Worm (Caenorhabditis elegans): ENCODE results near the gene Y6D1A.2.

Y6D1A.2 gene

DNA sequence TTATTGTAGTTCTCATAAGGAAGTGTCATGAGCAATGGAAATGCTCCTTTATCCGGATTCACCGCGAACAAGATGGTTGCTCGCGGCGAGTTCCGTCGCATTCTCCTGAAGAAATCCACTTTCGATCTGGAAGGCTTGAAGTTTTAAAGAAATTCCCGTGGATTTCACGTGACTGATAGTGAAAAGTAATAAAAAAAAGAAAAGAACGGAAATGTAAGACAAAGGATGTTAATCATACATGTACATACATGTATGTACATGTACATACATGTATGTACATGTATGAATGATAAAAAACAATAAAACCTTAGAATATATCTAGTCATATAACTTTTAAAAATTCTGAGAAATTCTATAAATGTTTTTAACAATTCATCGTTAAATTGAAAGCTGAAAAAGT is 36.6 kb upstream of the Y6D1A.2 start, which contains the start of gene clh-1:
Gene clh-1, minus strand, starts transcription at position 101 of the 400 bp plus-strand sequence.
- no peak for TF ChIP-seq F23B12.7 (tag; optimal IDR thresholded peaks at IDR 0.05; ENCODE audit: insufficient read depth)
- TF ChIP-seq chd-7 (tag; optimal IDR thresholded peaks at IDR 0.05), result no peak
- no peak for TF ChIP-seq lsl-1 (GFP tag; optimal IDR thresholded peaks at IDR 0.05)
- TF ChIP-seq hlh-12 (tag; optimal IDR thresholded peaks at IDR 0.05), result no peak
- TF ChIP-seq him-1 (tag; optimal IDR thresholded peaks at IDR 0.05), result no peak
- no peak for TF ChIP-seq F49E8.2 (tag; optimal IDR thresholded peaks at IDR 0.05; ENCODE audit: insufficient read depth)
- no peak for TF ChIP-seq T26A5.8 (tag; optimal IDR thresholded peaks at IDR 0.05)
- TF ChIP-seq sea-2 (GFP tag; IDR thresholded peaks at IDR 0.05), result no peak
- TF ChIP-seq nfya-1 (tag; optimal IDR thresholded peaks at IDR 0.05; ENCODE audit: borderline replicate concordance, insufficient read depth), result no peak
- no peak for TF ChIP-seq akir-1 (GFP tag; optimal IDR thresholded peaks at IDR 0.05)
- no peak for TF ChIP-seq F37B4.10 (GFP tag; IDR thresholded peaks at IDR 0.05)
- no peak for TF ChIP-seq K11D2.4 (GFP tag; IDR thresholded peaks at IDR 0.05)
- TF ChIP-seq mcd-1 (GFP tag; IDR thresholded peaks at IDR 0.05), result no peak
- no peak for TF ChIP-seq ceh-58 (GFP tag; IDR thresholded peaks at IDR 0.05)
- TF ChIP-seq cebp-1 (GFP tag; IDR thresholded peaks at IDR 0.05), result no peak
- no peak for TF ChIP-seq cebp-1 (tag; optimal IDR thresholded peaks at IDR 0.05)

ce11 chrII:11854749-11855148 is 35.0 kb upstream of the Y6D1A.2 start:
- TF ChIP-seq attf-6 (GFP tag; IDR thresholded peaks at IDR 0.05), result no peak
- no peak for TF ChIP-seq F52B5.7 (tag; optimal IDR thresholded peaks at IDR 0.05)
- no peak for TF ChIP-seq Y53F4B.3 (GFP tag; IDR thresholded peaks at IDR 0.05)
- no peak for TF ChIP-seq fkh-3 (tag; optimal IDR thresholded peaks at IDR 0.05)
- TF ChIP-seq egl-44 (GFP tag; IDR thresholded peaks at IDR 0.05), result no peak
- TF ChIP-seq pha-4 (tag; optimal IDR thresholded peaks at IDR 0.05), result no peak
- no peak for TF ChIP-seq C06A6.2 (GFP tag; conservative IDR thresholded peaks at IDR 0.05)
- TF ChIP-seq nhr-90 (tag; optimal IDR thresholded peaks at IDR 0.05), result no peak
- TF ChIP-seq madf-3 (GFP tag; IDR thresholded peaks at IDR 0.05), result no peak
- no peak for TF ChIP-seq K11D2.4 (GFP tag; IDR thresholded peaks at IDR 0.05)
- TF ChIP-seq Y95B8A.8 (GFP tag; IDR thresholded peaks at IDR 0.05), result no peak
- no peak for TF ChIP-seq nfya-2 (GFP tag; IDR thresholded peaks at IDR 0.05)
- no peak for TF ChIP-seq ceh-79 (tag; optimal IDR thresholded peaks at IDR 0.05)
- no peak for TF ChIP-seq B0019.2 (GFP tag; conservative IDR thresholded peaks at IDR 0.05)
- no peak for TF ChIP-seq F57A8.1 (GFP tag; optimal IDR thresholded peaks at IDR 0.05)
- TF ChIP-seq hlh-26 (GFP tag; conservative IDR thresholded peaks at IDR 0.05), result no peak
- TF ChIP-seq mcd-1 (GFP tag; IDR thresholded peaks at IDR 0.05), result no peak

- no peak for TF ChIP-seq hmg-1.2 (GFP tag; IDR thresholded peaks at IDR 0.05)
- TF ChIP-seq chd-7 (tag; optimal IDR thresholded peaks at IDR 0.05), result no peak
- no peak for TF ChIP-seq ekl-4 (GFP tag; IDR thresholded peaks at IDR 0.05)
- no peak for TF ChIP-seq mes-4 (tag; optimal IDR thresholded peaks at IDR 0.05)
- TF ChIP-seq ztf-25 (GFP tag; IDR thresholded peaks at IDR 0.05), result no peak
- TF ChIP-seq F57C9.4 (tag; optimal IDR thresholded peaks at IDR 0.05), result no peak
- no peak for TF ChIP-seq repo-1 (tag; optimal IDR thresholded peaks at IDR 0.05)
- no peak for TF ChIP-seq nfya-2 (GFP tag; IDR thresholded peaks at IDR 0.05)
- TF ChIP-seq pha-4 (tag; optimal IDR thresholded peaks at IDR 0.05), result no peak
- TF ChIP-seq madf-3 (GFP tag; IDR thresholded peaks at IDR 0.05), result no peak
- TF ChIP-seq somi-1 (GFP tag; optimal IDR thresholded peaks at IDR 0.05), result no peak
- TF ChIP-seq tbp1 (GFP tag; optimal IDR thresholded peaks at IDR 0.05), result no peak
- no peak for TF ChIP-seq ztf-22 (GFP tag; optimal IDR thresholded peaks at IDR 0.05)
- TF ChIP-seq hmg-20 (GFP tag; IDR thresholded peaks at IDR 0.05), result no peak
- TF ChIP-seq lin-54 (GFP tag; optimal IDR thresholded peaks at IDR 0.05), result no peak
- TF ChIP-seq K11D2.4 (GFP tag; IDR thresholded peaks at IDR 0.05), result no peak
These were observed 33.4 kb upstream of the Y6D1A.2 start for ce11 chrII:11853108-11853507.
